Fruit fly (Drosophila melanogaster) whole organism, embryonic: ENCODE measurements around the gene CG45218.
A peak's percentile ranks its signal among the peaks of the same experiment; 100 is the strongest.

Experiments used
- chinmo ChIP-seq: fragments of 200-800 bp; sonication (Bioruptor generic); IDR thresholded peaks from 4 replicates; pipeline ENCODE4 v1.3.6; 2022; ENCODE audit warnings: missing biosample characterization, missing genetic modification characterization; ENCODE audit not compliant: partially characterized antibody
- tna ChIP-seq: fragments of 200-800 bp; sonication (Bioruptor generic); IDR thresholded peaks from 2 replicates; pipeline ENCODE4 v1.3.6; 2022; ENCODE audit warnings: missing biosample characterization, missing genetic modification characterization; ENCODE audit not compliant: partially characterized antibody

dm6 chr3R:15293878-15294350 is 3.3 kb upstream of the CG45218 start:
- TF ChIP-seq tna: no peak
- TF ChIP-seq chinmo (GFP tag; lab: Robert Waterston, UW): 0 out of 4 replicates have a peak, but pooled peaks have one; percentile 4
